Worm (Caenorhabditis elegans) whole organism, midembryonic: ENCODE data around the gene C32B5.15.
"Not testable (repeated sequence)": the region's sequence is repeated elsewhere in the genome, so short reads cannot be mapped to it uniquely, and the experiment has no call there.

Source experiments
- T22C8.4 ChIP-seq: fragments of 200-800 bp; sonication (Bioruptor generic); IDR thresholded peaks from 2 replicates; pipeline ENCODE4 v1.3.6; 2022; ENCODE audit warnings: missing genetic modification characterization, missing compliant biosample characterization
- cog-1 ChIP-seq: sonication (generic microtip); optimal IDR thresholded peaks from 2 replicates; lab custom pipeline; 2016; ENCODE audit warnings: missing genetic modification characterization, missing compliant biosample characterization
- flt-1 ChIP-seq: fragments of 200-800 bp; sonication (Bioruptor generic); IDR thresholded peaks from 2 replicates; pipeline ENCODE4 v1.3.6; 2022; ENCODE audit warnings: missing genetic modification characterization, missing compliant biosample characterization
- klf-2 ChIP-seq: fragments of 200-800 bp; sonication (Bioruptor generic); conservative IDR thresholded peaks from 2 replicates; pipeline ENCODE4 v1.3.6; 2022; ENCODE audit warnings: missing genetic modification reagents, missing genetic modification characterization, missing compliant biosample characterization
- med-1 ChIP-seq: sonication (generic microtip); optimal IDR thresholded peaks from 2 replicates; lab custom pipeline; 2017; ENCODE audit warnings: missing genetic modification characterization, mild to moderate bottlenecking, missing compliant biosample characterization, antibody characterized with exemption, missing genetic modification reagents; ENCODE audit not compliant: insufficient read depth
- ref-1 ChIP-seq: fragments of 200-800 bp; sonication (Bioruptor generic); conservative IDR thresholded peaks from 2 replicates; pipeline ENCODE4 v1.3.6; 2022; ENCODE audit warnings: missing genetic modification reagents, missing genetic modification characterization, missing compliant biosample characterization
- tab-1 ChIP-seq: fragments of 200-800 bp; sonication (Bioruptor generic); IDR thresholded peaks from 2 replicates; pipeline ENCODE4 v1.3.6; 2022; ENCODE audit warnings: missing genetic modification characterization, missing compliant biosample characterization
- ztf-23 ChIP-seq: fragments of 200-800 bp; sonication (Bioruptor generic); IDR thresholded peaks from 2 replicates; pipeline ENCODE4 v1.3.6; 2022; ENCODE audit warnings: missing genetic modification reagents, missing genetic modification characterization, missing compliant biosample characterization
- ztf-29 ChIP-seq: fragments of 200-800 bp; sonication (Bioruptor generic); IDR thresholded peaks from 2 replicates; pipeline ENCODE4 v1.3.6; 2022; ENCODE audit warnings: missing genetic modification reagents, missing genetic modification characterization, missing compliant biosample characterization

The C32B5.15 gene

ce11 chrII:972850-973249 lies at the start of gene C32B5.15:
TSS of gene C32B5.15 (minus strand) at chrII:972950.
- TF ChIP-seq flt-1 (GFP tag; lab: Robert Waterston, UW) = no peak
- TF ChIP-seq ref-1 (GFP tag; lab: Robert Waterston, UW) = no peak
- no peak for TF ChIP-seq klf-2 (GFP tag; lab: Robert Waterston, UW)

- not testable (repeated sequence) for TF ChIP-seq med-1; T22C8.4 (GFP tag; lab: Robert Waterston, UW); flt-1 (GFP tag; lab: Robert Waterston, UW)
Measured at ce11 chrII:1006375-1006774, 33.6 kb upstream of the C32B5.15 start, which contains the start of gene F45D11.14. TSS of gene F45D11.14 (minus strand) at chrII:1006475.

ce11 chrII:1001351-1001750 lies 28.6 kb upstream of the C32B5.15 start, which contains the start of the genes fbxb-30 and F45D11.5:
TSS of gene fbxb-30 (minus strand) at chrII:1001451.
TSS of gene F45D11.5 (plus strand) at chrII:1001702.
- TF ChIP-seq T22C8.4 (GFP tag; lab: Robert Waterston, UW) (no peak), cog-1 (tag; lab: Kevin White, UChicago) (no peak), tab-1 (GFP tag; lab: Robert Waterston, UW) (no peak), ztf-29 (no peak), klf-2 (GFP tag; lab: Robert Waterston, UW) (no peak), flt-1 (GFP tag; lab: Robert Waterston, UW) (no peak), ref-1 (GFP tag; lab: Robert Waterston, UW) (no peak), med-1 (no peak), ztf-23 (GFP tag; lab: Robert Waterston, UW) (no peak)

- TF ChIP-seq cog-1 (tag; lab: Kevin White, UChicago) (no peak), ztf-23 (GFP tag; lab: Robert Waterston, UW) (no peak), tab-1 (GFP tag; lab: Robert Waterston, UW) (no peak), ztf-29 (no peak), T22C8.4 (GFP tag; lab: Robert Waterston, UW) (no peak), klf-2 (GFP tag; lab: Robert Waterston, UW) (no peak), flt-1 (GFP tag; lab: Robert Waterston, UW) (no peak), med-1 (no peak), ref-1 (GFP tag; lab: Robert Waterston, UW) (no peak)
Measured at ce11 chrII:999493-999892, 26.7 kb upstream of the C32B5.15 start, which contains the start of gene fbxb-29. TSS of gene fbxb-29 (minus strand) at chrII:999593.

ce11 chrII:996112-996511 lies 23.4 kb upstream of the C32B5.15 start, which contains the start of gene F45D11.11:
TSS of gene F45D11.11 (minus strand) at chrII:996212.
- TF ChIP-seq ref-1 (GFP tag; lab: Robert Waterston, UW); ztf-29; cog-1 (tag; lab: Kevin White, UChicago): not testable (repeated sequence)

ce11 chrII:994231-994630 lies 21.5 kb upstream of the C32B5.15 start, which contains the start of gene F45D11.7:
TSS of gene F45D11.7 (plus strand) at chrII:994531.
- TF ChIP-seq tab-1, T22C8.4, flt-1 (GFP tag; lab: Robert Waterston, UW): not testable (repeated sequence)

- TF ChIP-seq ref-1 (GFP tag; lab: Robert Waterston, UW) (no peak), med-1 (no peak), klf-2 (GFP tag; lab: Robert Waterston, UW) (no peak), cog-1 (tag; lab: Kevin White, UChicago) (no peak), ztf-23 (GFP tag; lab: Robert Waterston, UW) (no peak), T22C8.4 (GFP tag; lab: Robert Waterston, UW) (no peak), ztf-29 (no peak), flt-1 (GFP tag; lab: Robert Waterston, UW) (no peak), tab-1 (GFP tag; lab: Robert Waterston, UW) (no peak)
Measured at ce11 chrII:991300-991699, 18.6 kb upstream of the C32B5.15 start, which contains the start of gene fbxc-42. TSS of gene fbxc-42 (plus strand) at chrII:991600.

- TF ChIP-seq tab-1 (GFP tag; lab: Robert Waterston, UW) = no peak
- no peak for TF ChIP-seq flt-1 (GFP tag; lab: Robert Waterston, UW)
- no peak for TF ChIP-seq ztf-29
- no peak for TF ChIP-seq med-1
- TF ChIP-seq cog-1 (tag; lab: Kevin White, UChicago) = no peak
- no peak for TF ChIP-seq ztf-23 (GFP tag; lab: Robert Waterston, UW)
- TF ChIP-seq klf-2 (GFP tag; lab: Robert Waterston, UW) = no peak
- TF ChIP-seq ref-1 (GFP tag; lab: Robert Waterston, UW) = no peak
- no peak for TF ChIP-seq T22C8.4 (GFP tag; lab: Robert Waterston, UW)
Measured at ce11 chrII:988437-988836, 15.7 kb upstream of the C32B5.15 start, which contains the start of gene fbxc-39. TSS of gene fbxc-39 (plus strand) at chrII:988737.

ce11 chrII:985703-986102 lies 13.0 kb upstream of the C32B5.15 start, which contains the start of gene fbxc-40:
TSS of gene fbxc-40 (plus strand) at chrII:986003.
- TF ChIP-seq klf-2, ztf-23, ref-1 (GFP tag; lab: Robert Waterston, UW): not testable (repeated sequence)

- TF ChIP-seq cog-1 (tag; lab: Kevin White, UChicago) (no peak), flt-1 (GFP tag; lab: Robert Waterston, UW) (no peak), ztf-23 (GFP tag; lab: Robert Waterston, UW) (no peak), T22C8.4 (GFP tag; lab: Robert Waterston, UW) (no peak), klf-2 (GFP tag; lab: Robert Waterston, UW) (no peak), tab-1 (GFP tag; lab: Robert Waterston, UW) (no peak), med-1 (no peak), ref-1 (GFP tag; lab: Robert Waterston, UW) (no peak), ztf-29 (no peak)
Measured at ce11 chrII:982842-983241, 10.1 kb upstream of the C32B5.15 start, which contains the start of gene srh-274. TSS of gene srh-274 (plus strand) at chrII:983142.
